Fruit fly (Drosophila melanogaster): Measurements from ENCODE around the gene comt.

comt gene

DNA sequence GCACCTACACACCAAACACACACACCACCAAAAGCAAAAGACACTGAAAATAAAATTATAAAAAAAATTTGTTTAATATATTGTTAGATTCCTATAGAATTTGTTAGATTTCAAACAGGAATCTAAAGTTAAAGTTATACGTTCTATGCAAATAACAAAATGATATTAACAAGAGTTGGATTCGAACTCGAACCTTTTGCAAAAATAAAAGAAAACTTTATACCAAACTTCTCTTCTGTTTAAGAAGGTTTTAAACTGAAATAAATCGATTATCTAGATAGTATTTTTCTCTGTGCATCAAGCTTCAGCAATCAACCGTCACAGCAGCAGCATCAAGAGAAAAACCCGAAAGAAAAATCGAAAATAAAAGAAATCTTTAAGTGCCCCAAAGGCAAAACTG, 32.3 kb upstream of the comt start:
- TF ChIP-seq cyc (GFP tag; optimal IDR thresholded peaks at IDR 0.05) (peak; percentile 6), CG3919 (GFP tag; optimal IDR thresholded peaks at IDR 0.05) (peak; percentile 56), CG10669 (GFP tag; optimal IDR thresholded peaks at IDR 0.05) (peak; percentile 48), CG4318 (GFP tag; optimal IDR thresholded peaks at IDR 0.05) (peak; percentile 71), ss (GFP tag; optimal IDR thresholded peaks at IDR 0.05) (peak; percentile 50 to 60), Smox (GFP tag; optimal IDR thresholded peaks at IDR 0.05) (peak; percentile 5), Sox14 (GFP tag; optimal IDR thresholded peaks at IDR 0.05) (peak; percentile 27), Eip75B (GFP tag; optimal IDR thresholded peaks at IDR 0.05) (peak; percentile 49), salr (GFP tag; optimal IDR thresholded peaks at IDR 0.05) (peak in 1 of 2 experiments; percentile 59), Sox15 (GFP tag; optimal IDR thresholded peaks at IDR 0.05) (no peak), lz (GFP tag; optimal IDR thresholded peaks at IDR 0.05) (peak; percentile 18), Lpt (GFP tag; optimal IDR thresholded peaks at IDR 0.05) (peak; percentile 62), spab (GFP tag; optimal IDR thresholded peaks at IDR 0.05) (peak; percentile 44), CG3032 (tag; optimal IDR thresholded peaks at IDR 0.05) (peak; percentile 63), pdm3 (GFP tag; optimal IDR thresholded peaks at IDR 0.05) (peak; percentile 57), vri (GFP tag; optimal IDR thresholded peaks at IDR 0.05) (no peak), CG11762 (GFP tag; optimal IDR thresholded peaks at IDR 0.05; ENCODE audit: insufficient read depth) (peak; percentile 35), achi (GFP tag; optimal IDR thresholded peaks at IDR 0.05) (peak; percentile 71), CG6854 (GFP tag; optimal IDR thresholded peaks at IDR 0.05) (no peak), OdsH (GFP tag; optimal IDR thresholded peaks at IDR 0.05) (peak; percentile 67), Ets96B (tag; optimal IDR thresholded peaks at IDR 0.05) (peak; percentile 59), CG11902 (GFP tag; optimal IDR thresholded peaks at IDR 0.05) (peak; percentile 1), acj6 (GFP tag; optimal IDR thresholded peaks at IDR 0.05) (peak; percentile 55), net (GFP tag; optimal IDR thresholded peaks at IDR 0.05) (peak; percentile 58), fd85E (GFP tag; optimal IDR thresholded peaks at IDR 0.05) (no peak), CG6808 (GFP tag; optimal IDR thresholded peaks at IDR 0.05) (peak; percentile 11), dsx (GFP tag; optimal IDR thresholded peaks at IDR 0.05; ENCODE audit: poor library complexity, severe bottlenecking) (no peak), CG7368 (GFP tag; optimal IDR thresholded peaks at IDR 0.05) (peak; percentile 59), CG8319 (GFP tag; optimal IDR thresholded peaks at IDR 0.05) (peak; percentile 19), Met (GFP tag; optimal IDR thresholded peaks at IDR 0.05) (peak; percentile 26), CG8632 (GFP tag; optimal IDR thresholded peaks at IDR 0.05) (peak; percentile 13), dac (GFP tag; optimal IDR thresholded peaks at IDR 0.05) (peak; percentile 42), Hr39 (GFP tag; optimal IDR thresholded peaks at IDR 0.05) (no peak), svp (GFP tag) (peak; percentile 16), Gug (GFP tag; IDR thresholded peaks at IDR 0.05) (peak; percentile 47; the same call in 1 of the 2 replicates), CG34406 (GFP tag; optimal IDR thresholded peaks at IDR 0.05) (peak; percentile 38), Sox102F (GFP tag; optimal IDR thresholded peaks at IDR 0.05) (no peak), Eip78C (GFP tag) (peak; percentile 94), CG6792 (GFP tag; optimal IDR thresholded peaks at IDR 0.05) (peak; percentile 32), fkh (GFP tag; optimal IDR thresholded peaks at IDR 0.05) (no peak), Hr4 (GFP tag; optimal IDR thresholded peaks at IDR 0.05) (peak; percentile 78), CG31627 (GFP tag; optimal IDR thresholded peaks at IDR 0.05) (no peak), CG6276 (GFP tag; optimal IDR thresholded peaks at IDR 0.05) (peak; percentile 76), topi (GFP tag; optimal IDR thresholded peaks at IDR 0.05) (peak; percentile 35), CG10631 (GFP tag; optimal IDR thresholded peaks at IDR 0.05) (peak; percentile 63), CG15336 (GFP tag; IDR thresholded peaks at IDR 0.05) (peak; percentile 82), fd59A (GFP tag; optimal IDR thresholded peaks at IDR 0.05) (peak; percentile 37), CG16779 (tag; optimal IDR thresholded peaks at IDR 0.05) (peak; percentile 58), eg (GFP tag; IDR thresholded peaks at IDR 0.05) (peak; percentile 54; the same call in 1 of the 3 replicates), Blimp-1 (GFP tag; optimal IDR thresholded peaks at IDR 0.05) (no peak), Hr38 (GFP tag; optimal IDR thresholded peaks at IDR 0.05) (no peak), Ets21C (GFP tag; optimal IDR thresholded peaks at IDR 0.05) (no peak)
